Worm (Caenorhabditis elegans) whole organism, L4/young adult: ENCODE results near the gene sod-1.
A peak's percentile ranks its signal among the peaks of the same experiment; 100 is the strongest.

Source experiments
- W03F9.2 ChIP-seq: fragments of 150-350 bp; optimal IDR thresholded peaks from 2 replicates; lab custom pipeline; 2014; ENCODE audit warnings: missing biosample characterization, missing genetic modification characterization
- dao-5 ChIP-seq: sonication (generic microtip); optimal IDR thresholded peaks from 2 replicates; lab custom pipeline; 2016; ENCODE audit warnings: missing genotype, missing genetic modification characterization, moderate library complexity, missing compliant biosample characterization
- him-1 ChIP-seq: sonication (generic microtip); optimal IDR thresholded peaks from 2 replicates; lab custom pipeline; 2016; ENCODE audit warnings: missing genotype, missing genetic modification reagents, missing genetic modification characterization, missing compliant biosample characterization

Gene sod-1

ce11 chrII:6972185-6972737 is 1.4 kb downstream of the sod-1 start, which contains the start of gene art-1:
Gene art-1 (minus strand): TSS chrII:6972235.
- TF ChIP-seq W03F9.2, result no peak
- TF ChIP-seq dao-5, result no peak
- no peak for TF ChIP-seq him-1

- TF ChIP-seq dao-5 (no peak), W03F9.2 (no peak), him-1 (no peak)
Observed at ce11 chrII:6970515-6970914, 3.2 kb downstream of the sod-1 start, which contains the start of gene C15F1.5. Gene C15F1.5 (minus strand): TSS chrII:6970615.

ce11 chrII:6968191-6968675 is 5.5 kb downstream of the sod-1 start:
- TF ChIP-seq him-1 (no peak), dao-5 (no peak), W03F9.2 (no peak)

DNA sequence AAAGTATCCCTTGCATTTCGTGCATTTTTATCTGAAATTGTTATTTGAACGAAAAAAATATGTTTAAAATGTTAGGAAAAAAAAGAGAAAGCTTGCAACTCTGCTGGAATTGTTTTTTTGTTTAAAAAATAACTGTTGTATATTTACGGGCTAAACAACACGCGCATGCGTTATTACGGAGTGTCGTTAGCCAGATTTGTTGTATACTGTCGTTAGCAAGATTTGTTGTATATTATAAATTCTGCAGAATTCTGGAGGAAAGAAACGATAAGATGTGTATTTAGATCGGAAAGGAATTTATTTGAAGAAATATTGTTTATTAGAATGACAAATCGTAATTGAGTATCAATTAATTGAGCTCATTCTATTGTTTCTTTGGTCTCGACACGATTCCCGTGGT is 6.1 kb downstream of the sod-1 start, which contains the start of gene eif-2Bgamma:
Gene eif-2Bgamma, minus strand, starts transcription at position 31 of the 400 bp plus-strand sequence.
- TF ChIP-seq dao-5 (no peak), him-1 (no peak), W03F9.2 (no peak)

- TF ChIP-seq W03F9.2 (no peak), him-1 (no peak), dao-5 (no peak)
Observed at ce11 chrII:6965573-6965972, 8.1 kb downstream of the sod-1 start, which contains the start of gene tra-2. Gene tra-2 (minus strand): TSS chrII:6965673.

DNA sequence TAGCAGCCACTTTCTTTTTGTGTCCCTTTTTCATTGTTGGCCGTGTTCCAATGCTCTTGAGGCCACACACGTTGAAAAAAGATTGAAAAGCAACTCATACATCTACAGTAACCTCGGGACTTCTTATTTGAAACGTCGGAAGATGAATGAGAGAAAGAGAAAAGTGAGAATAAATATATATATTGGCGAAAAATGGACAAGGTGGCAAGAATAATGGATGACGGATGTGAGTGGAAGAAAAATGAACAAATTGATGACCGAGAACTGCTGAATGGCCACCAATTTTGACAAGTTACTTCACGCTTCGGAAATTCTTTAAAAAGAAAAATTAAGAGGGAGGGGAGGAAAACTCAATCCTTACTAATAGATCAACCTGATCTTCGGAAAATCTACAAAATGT is 15.6 kb downstream of the sod-1 start:
- TF ChIP-seq him-1, result no peak
- no peak for TF ChIP-seq dao-5
- TF ChIP-seq W03F9.2, result no peak

- TF ChIP-seq W03F9.2 (no peak), him-1 (no peak), dao-5 (no peak)
Observed at ce11 chrII:6955084-6955697, 18.5 kb downstream of the sod-1 start.

DNA sequence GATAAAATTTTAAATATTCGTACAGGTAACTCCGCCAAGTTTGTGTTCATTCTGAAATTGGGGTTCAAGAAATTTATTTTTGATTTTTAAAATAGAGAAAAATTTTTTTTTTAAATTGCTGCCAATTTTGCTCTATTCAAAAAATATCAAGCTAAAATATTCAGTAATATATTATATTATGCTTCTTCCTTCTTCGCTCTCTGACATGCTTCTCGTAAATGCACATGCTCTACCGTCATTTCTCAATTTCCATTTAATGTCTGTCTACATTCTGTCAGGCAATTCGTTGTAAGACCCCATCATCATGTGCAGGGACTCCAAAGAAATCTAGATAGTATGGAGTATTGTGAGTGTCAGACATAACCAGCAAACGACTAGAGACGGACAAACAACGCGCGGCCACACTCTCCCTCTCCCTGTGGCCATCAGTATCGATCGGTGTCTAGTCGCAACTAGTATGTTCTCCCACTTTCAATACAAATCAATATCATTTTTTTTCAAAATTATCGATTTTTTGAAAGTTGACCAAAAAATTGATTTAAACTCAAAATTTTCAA is 22.4 kb downstream of the sod-1 start, which contains the start of the genes malt-1 and ceh-38:
Gene malt-1, minus strand, starts transcription at position 51 of the 557 bp plus-strand sequence.
Gene ceh-38, plus strand, starts transcription at position 277 of the 557 bp plus-strand sequence.
- TF ChIP-seq W03F9.2, result peak; percentile 89
- TF ChIP-seq dao-5, result peak; percentile 10
- TF ChIP-seq him-1, result peak; percentile 95

- TF ChIP-seq dao-5 (no peak), him-1 (peak; percentile 33)
Observed at ce11 chrII:6943299-6944051, 30.2 kb downstream of the sod-1 start.

ce11 chrII:6941520-6941919 is 32.2 kb downstream of the sod-1 start:
- no peak for TF ChIP-seq dao-5
- TF ChIP-seq W03F9.2, result no peak
- TF ChIP-seq him-1, result no peak

DNA sequence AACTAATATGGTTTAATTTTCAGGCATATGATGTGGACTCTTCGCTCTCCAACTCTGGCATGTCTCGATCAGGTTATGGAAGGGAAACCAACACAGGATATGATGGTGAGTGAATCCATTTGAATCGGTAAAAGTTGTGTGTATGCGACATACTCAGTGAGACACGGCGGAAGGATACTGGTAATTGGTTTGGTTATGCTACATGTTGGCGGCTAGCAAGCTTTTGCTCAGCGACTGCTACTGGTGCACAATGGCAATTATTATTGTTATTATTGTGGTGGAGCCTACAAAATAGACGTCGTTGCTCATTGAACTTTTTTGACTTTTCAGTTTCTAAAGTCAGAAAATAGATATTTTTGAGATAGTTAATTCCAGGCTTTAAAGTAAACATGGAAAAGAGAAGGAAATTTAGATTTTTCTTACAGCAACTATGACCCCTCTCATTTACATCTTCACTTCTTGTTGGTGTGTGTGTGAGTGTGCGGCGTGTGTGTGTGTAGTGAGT is 32.9 kb downstream of the sod-1 start:
- TF ChIP-seq him-1, result no peak
- TF ChIP-seq W03F9.2, result no peak
- no peak for TF ChIP-seq dao-5

- no peak for TF ChIP-seq him-1
- TF ChIP-seq W03F9.2, result no peak
- TF ChIP-seq dao-5, result no peak
Observed at ce11 chrII:6939873-6940272, 33.8 kb downstream of the sod-1 start.

ce11 chrII:6937057-6937456 is 36.6 kb downstream of the sod-1 start:
- TF ChIP-seq W03F9.2 (no peak), dao-5 (no peak), him-1 (no peak)

ce11 chrII:6936528-6936927 is 37.2 kb downstream of the sod-1 start:
- no peak for TF ChIP-seq W03F9.2

- TF ChIP-seq dao-5, result no peak
- TF ChIP-seq W03F9.2, result no peak
- no peak for TF ChIP-seq him-1
Observed at ce11 chrII:6935975-6936374, 37.7 kb downstream of the sod-1 start.
